Worm (Caenorhabditis elegans) whole organism, L4/young adult: ENCODE data around the gene B0454.26.

Source experiments
- W03F9.2 ChIP-seq: fragments of 150-350 bp; optimal IDR thresholded peaks from 2 replicates; lab custom pipeline; 2014; ENCODE audit warnings: missing biosample characterization, missing genetic modification characterization
- dao-5 ChIP-seq: sonication (generic microtip); optimal IDR thresholded peaks from 2 replicates; lab custom pipeline; 2016; ENCODE audit warnings: missing genotype, missing genetic modification characterization, moderate library complexity, missing compliant biosample characterization
- him-1 ChIP-seq: sonication (generic microtip); optimal IDR thresholded peaks from 2 replicates; lab custom pipeline; 2016; ENCODE audit warnings: missing genotype, missing genetic modification reagents, missing genetic modification characterization, missing compliant biosample characterization

DNA sequence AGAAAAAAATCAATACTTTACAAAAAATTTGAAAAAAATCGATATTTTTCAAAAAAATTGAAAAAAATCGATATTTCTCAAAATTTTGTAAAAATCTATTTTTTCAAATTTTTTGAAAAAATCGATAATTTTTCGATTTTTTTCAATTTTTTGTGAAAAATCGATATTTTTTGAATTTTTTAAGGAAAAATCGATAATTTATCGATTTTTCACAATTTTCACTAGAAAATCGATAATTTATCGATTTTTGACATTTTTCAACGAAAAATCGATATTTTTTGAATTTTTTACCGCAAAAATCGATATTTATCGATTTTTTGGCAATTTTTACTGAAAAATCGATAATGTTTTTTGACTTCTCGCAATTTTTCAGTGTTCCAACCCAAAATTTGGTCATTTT lies 25.0 kb upstream of the B0454.26 start:
- no peak for TF ChIP-seq W03F9.2 (tag; lab: Kevin White, UChicago)
- no peak for TF ChIP-seq him-1
- no peak for TF ChIP-seq dao-5 (tag; lab: Kevin White, UChicago)
